Worm (Caenorhabditis elegans) whole organism, L4/young adult: Measurements from ENCODE around the gene nhx-4.

ENCODE experiments used
- W03F9.2 ChIP-seq: fragments of 150-350 bp; optimal IDR thresholded peaks from 2 replicates; lab custom pipeline; 2014; ENCODE audit warnings: missing biosample characterization, missing genetic modification characterization
- dao-5 ChIP-seq: sonication (generic microtip); optimal IDR thresholded peaks from 2 replicates; lab custom pipeline; 2016; ENCODE audit warnings: missing genotype, missing genetic modification characterization, moderate library complexity, missing compliant biosample characterization

DNA sequence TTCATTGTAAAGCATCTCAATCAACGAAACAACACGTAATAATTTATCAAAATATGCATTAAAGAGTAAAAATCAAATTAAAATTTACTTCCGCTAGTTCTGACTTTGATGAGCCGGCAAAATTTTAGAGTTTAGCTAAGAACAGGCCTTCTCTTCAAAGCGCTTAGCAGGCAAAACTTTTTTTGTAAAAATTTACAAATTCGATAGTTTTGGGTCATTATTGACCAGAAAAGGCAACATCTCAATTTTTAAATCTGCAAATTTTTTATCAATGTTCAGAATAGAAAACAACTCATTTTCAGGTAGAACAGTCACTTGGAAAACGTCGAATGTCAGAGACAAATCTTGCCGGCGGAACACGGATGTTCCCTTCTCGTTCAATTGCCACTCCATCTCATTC is 23.7 kb downstream of the nhx-4 start:
- TF ChIP-seq dao-5 (tag; lab: Kevin White, UChicago) (no peak), W03F9.2 (tag; lab: Kevin White, UChicago) (no peak)
